Worm (Caenorhabditis elegans) whole organism, L4/young adult: ENCODE results near the gene his-59.

ENCODE experiments used
- W03F9.2 ChIP-seq: fragments of 150-350 bp; optimal IDR thresholded peaks from 2 replicates; lab custom pipeline; 2014; ENCODE audit warnings: missing biosample characterization, missing genetic modification characterization
- dao-5 ChIP-seq: sonication (generic microtip); optimal IDR thresholded peaks from 2 replicates; lab custom pipeline; 2016; ENCODE audit warnings: missing genotype, missing genetic modification characterization, moderate library complexity, missing compliant biosample characterization
- him-1 ChIP-seq: sonication (generic microtip); optimal IDR thresholded peaks from 2 replicates; lab custom pipeline; 2016; ENCODE audit warnings: missing genotype, missing genetic modification reagents, missing genetic modification characterization, missing compliant biosample characterization

DNA sequence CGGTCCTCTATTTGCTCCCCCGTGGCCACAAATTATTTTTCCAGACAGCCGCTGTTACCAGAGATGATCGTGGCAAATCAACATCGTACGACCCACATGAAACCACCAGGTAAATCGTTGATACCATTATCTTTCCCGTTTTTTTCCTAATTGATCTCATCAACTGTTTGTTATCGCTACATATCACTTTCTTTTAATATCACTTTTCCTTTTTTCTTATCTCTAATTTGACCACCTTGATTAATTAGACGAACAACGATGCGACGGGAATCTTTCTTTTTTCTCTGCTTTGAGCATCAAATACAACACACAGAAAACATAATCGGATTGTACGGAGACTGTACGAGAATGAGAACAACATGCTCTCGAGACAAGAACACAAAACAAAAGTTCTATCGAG lies 47.8 kb upstream of the his-59 start:
- TF ChIP-seq dao-5 (tag; lab: Kevin White, UChicago): no peak
- TF ChIP-seq him-1 (tag; lab: Kevin White, UChicago): no peak
- TF ChIP-seq W03F9.2 (tag; lab: Kevin White, UChicago): no peak
